Worm (Caenorhabditis elegans) whole organism, L1 larva: ENCODE data around the gene comt-1.
A peak's percentile ranks its signal among the peaks of the same experiment; 100 is the strongest.

Experiments
- C04F5.9 ChIP-seq: sonication (generic microtip); optimal IDR thresholded peaks from 2 replicates; lab custom pipeline; 2016; ENCODE audit warnings: missing genetic modification characterization, missing compliant biosample characterization
- C16A3.4 ChIP-seq: fragments of 150-350 bp; optimal IDR thresholded peaks from 2 replicates; lab custom pipeline; 2014; ENCODE audit warnings: missing biosample characterization, missing genetic modification characterization
- Y116A8C.19 ChIP-seq: sonication (generic microtip); optimal IDR thresholded peaks from 2 replicates; lab custom pipeline; 2016; ENCODE audit warnings: missing compliant biosample characterization, missing genetic modification characterization, borderline replicate concordance
- ama-1 ChIP-seq: fragments of 150-350 bp; optimal IDR thresholded peaks from 2 replicates; lab custom pipeline; 2014
- blmp-1 ChIP-seq: fragments of 150-350 bp; optimal IDR thresholded peaks from 2 replicates; lab custom pipeline; 2014; ENCODE audit warnings: missing biosample characterization, missing genetic modification characterization
- ceh-88 ChIP-seq: fragments of 200-800 bp; sonication (Bioruptor generic); IDR thresholded peaks from 2 replicates; pipeline ENCODE4 v1.3.6; 2022; ENCODE audit warnings: missing genetic modification characterization, missing compliant biosample characterization
- dpl-1 ChIP-seq, 3 experiments: fragments of 150-350 bp in 2 of 3; sonication (generic microtip) in 1 of 3; optimal IDR thresholded peaks; 2 replicates each; lab custom pipeline; 2014 to 2017; ENCODE audit warnings: missing biosample characterization in 3 of 3, missing genetic modification characterization in 3 of 3, missing genetic modification reagents in 3 of 3
- efl-3 ChIP-seq: fragments of 200-800 bp; sonication (Bioruptor generic); optimal IDR thresholded peaks from 2 replicates; lab custom pipeline; 2018; ENCODE audit warnings: mild to moderate bottlenecking, missing genetic modification characterization, missing compliant biosample characterization
- elt-3 ChIP-seq, 6 experiments: fragments of 150-350 bp in 1 of 6; sonication (generic microtip); optimal IDR thresholded peaks; 2 replicates each; lab custom pipeline; 2017 to 2018; ENCODE audit warnings: missing biosample characterization in 6 of 6, missing genetic modification characterization in 6 of 6, inconsistent platforms in 1 of 6
- ets-5 ChIP-seq: fragments of 200-800 bp; sonication (Bioruptor generic); IDR thresholded peaks from 2 replicates; pipeline ENCODE4 v1.3.6; 2022; ENCODE audit warnings: missing genetic modification characterization, missing compliant biosample characterization
- fkh-4 ChIP-seq: sonication (generic microtip); optimal IDR thresholded peaks from 2 replicates; lab custom pipeline; 2016; ENCODE audit warnings: missing compliant biosample characterization, missing genetic modification characterization, borderline replicate concordance
- fkh-8 ChIP-seq: sonication (generic microtip); optimal IDR thresholded peaks from 2 replicates; lab custom pipeline; 2016; ENCODE audit warnings: mild to moderate bottlenecking, missing genetic modification characterization, missing compliant biosample characterization
- fos-1 ChIP-seq: fragments of 150-350 bp; optimal IDR thresholded peaks from 2 replicates; lab custom pipeline; 2014; ENCODE audit warnings: missing biosample characterization, missing genetic modification characterization
- grh-1 ChIP-seq: fragments of 200-800 bp; sonication (Bioruptor generic); IDR thresholded peaks from 2 replicates; pipeline ENCODE4 v1.3.6; 2022; ENCODE audit warnings: missing genetic modification reagents, missing genetic modification characterization, missing compliant biosample characterization
- hlh-17 ChIP-seq: fragments of 200-800 bp; sonication (Bioruptor generic); optimal IDR thresholded peaks from 2 replicates; lab custom pipeline; 2018; ENCODE audit warnings: missing genetic modification characterization, mild to moderate bottlenecking, missing compliant biosample characterization, moderate library complexity, borderline replicate concordance
- hpl-2 ChIP-seq: fragments of 150-350 bp; optimal IDR thresholded peaks from 2 replicates; lab custom pipeline; 2014; ENCODE audit warnings: missing biosample characterization, missing genetic modification reagents, missing genetic modification characterization
- irx-1 ChIP-seq: sonication (generic microtip); optimal IDR thresholded peaks from 2 replicates; lab custom pipeline; 2016; ENCODE audit warnings: missing genetic modification characterization, missing compliant biosample characterization
- isw-1 ChIP-seq: fragments of 200-800 bp; sonication (Bioruptor generic); IDR thresholded peaks from 2 replicates; pipeline ENCODE4 v1.3.6; 2022; ENCODE audit warnings: missing genetic modification characterization, missing compliant biosample characterization
- lin-14 ChIP-seq: fragments of 200-800 bp; sonication (Bioruptor generic); optimal IDR thresholded peaks from 2 replicates; lab custom pipeline; 2018; ENCODE audit warnings: mild to moderate bottlenecking, missing genetic modification characterization, moderate library complexity, missing compliant biosample characterization
- lin-35 ChIP-seq, 2 experiments: fragments of 150-350 bp; optimal IDR thresholded peaks; 2 replicates each; lab custom pipeline; 2014; ENCODE audit warnings: missing biosample characterization in 2 of 2, missing genetic modification characterization in 2 of 2, missing genetic modification reagents in 2 of 2
- lin-39 ChIP-seq: fragments of 150-350 bp; optimal IDR thresholded peaks from 2 replicates; lab custom pipeline; 2014; ENCODE audit warnings: missing biosample characterization, missing genetic modification reagents, missing genetic modification characterization
- lsy-2 ChIP-seq, 2 experiments: fragments of 150-350 bp; optimal IDR thresholded peaks; 2 replicates each; lab custom pipeline; 2014; ENCODE audit warnings: missing biosample characterization in 2 of 2, missing genetic modification characterization in 2 of 2
- mdl-1 ChIP-seq, 2 experiments: fragments of 150-350 bp; optimal IDR thresholded peaks; 2 replicates each; lab custom pipeline; 2014 to 2017; ENCODE audit warnings: missing biosample characterization in 2 of 2, missing genetic modification characterization in 2 of 2, inconsistent platforms in 1 of 2
- mef-2 ChIP-seq: fragments of 150-350 bp; optimal IDR thresholded peaks from 2 replicates; lab custom pipeline; 2014; ENCODE audit warnings: missing biosample characterization, missing genetic modification characterization
- mep-1 ChIP-seq: fragments of 150-350 bp; optimal IDR thresholded peaks from 2 replicates; lab custom pipeline; 2014; ENCODE audit warnings: missing biosample characterization, missing genetic modification characterization
- nhr-12 ChIP-seq: sonication (generic microtip); optimal IDR thresholded peaks from 2 replicates; lab custom pipeline; 2017; ENCODE audit warnings: missing biosample characterization, missing genetic modification characterization
- nhr-19 ChIP-seq: fragments of 200-800 bp; sonication (Bioruptor generic); conservative IDR thresholded peaks from 2 replicates; pipeline ENCODE4 v1.3.6; 2022; ENCODE audit warnings: missing genetic modification characterization, missing compliant biosample characterization
- nhr-20 ChIP-seq: sonication (generic microtip); optimal IDR thresholded peaks from 2 replicates; lab custom pipeline; 2016; ENCODE audit warnings: mild to moderate bottlenecking, missing genetic modification characterization, missing compliant biosample characterization
- nhr-28 ChIP-seq: fragments of 150-350 bp; optimal IDR thresholded peaks from 2 replicates; lab custom pipeline; 2014; ENCODE audit warnings: missing biosample characterization, missing genetic modification characterization
- nhr-47 ChIP-seq: sonication (generic microtip); optimal IDR thresholded peaks from 2 replicates; lab custom pipeline; 2016; ENCODE audit warnings: mild to moderate bottlenecking, missing genetic modification characterization, moderate library complexity, missing compliant biosample characterization
- nhr-71 ChIP-seq: sonication (generic microtip); optimal IDR thresholded peaks from 2 replicates; lab custom pipeline; 2016; ENCODE audit warnings: mild to moderate bottlenecking, missing genetic modification characterization, moderate library complexity, missing compliant biosample characterization
- nhr-76 ChIP-seq: sonication (generic microtip); optimal IDR thresholded peaks from 2 replicates; lab custom pipeline; 2017; ENCODE audit warnings: missing biosample characterization, missing genetic modification characterization
- nhr-90 ChIP-seq: sonication (generic microtip); optimal IDR thresholded peaks from 2 replicates; lab custom pipeline; 2016; ENCODE audit warnings: mild to moderate bottlenecking, missing genetic modification characterization, missing compliant biosample characterization; ENCODE audit not compliant: poor library complexity
- pag-3 ChIP-seq: sonication (generic microtip); optimal IDR thresholded peaks from 2 replicates; lab custom pipeline; 2017; ENCODE audit warnings: missing genetic modification characterization, mild to moderate bottlenecking, missing compliant biosample characterization, antibody characterized with exemption, borderline replicate concordance; ENCODE audit not compliant: insufficient read depth
- pax-3 ChIP-seq: fragments of 200-800 bp; sonication (Bioruptor generic); optimal IDR thresholded peaks from 2 replicates; lab custom pipeline; 2018; ENCODE audit warnings: mild to moderate bottlenecking, missing genetic modification characterization, moderate library complexity, missing compliant biosample characterization
- snu-23 ChIP-seq: sonication (generic microtip); optimal IDR thresholded peaks from 2 replicates; lab custom pipeline; 2016; ENCODE audit warnings: missing genetic modification characterization, missing compliant biosample characterization
- sup-37 ChIP-seq: fragments of 200-800 bp; sonication (Bioruptor generic); optimal IDR thresholded peaks from 2 replicates; lab custom pipeline; 2018; ENCODE audit warnings: mild to moderate bottlenecking, missing genetic modification characterization, missing compliant biosample characterization
- swsn-7 ChIP-seq: sonication (generic microtip); optimal IDR thresholded peaks from 2 replicates; lab custom pipeline; 2016; ENCODE audit warnings: missing genetic modification characterization, missing compliant biosample characterization
- tbx-2 ChIP-seq: sonication (generic microtip); optimal IDR thresholded peaks from 2 replicates; lab custom pipeline; 2016; ENCODE audit warnings: missing genetic modification characterization, missing compliant biosample characterization
- tlp-1 ChIP-seq: fragments of 150-350 bp; optimal IDR thresholded peaks from 2 replicates; lab custom pipeline; 2014; ENCODE audit warnings: missing biosample characterization, missing genetic modification characterization
- unc-130 ChIP-seq: fragments of 150-350 bp; optimal IDR thresholded peaks from 2 replicates; lab custom pipeline; 2017; ENCODE audit warnings: missing biosample characterization, missing genetic modification characterization, inconsistent platforms
- unc-62 ChIP-seq: fragments of 150-350 bp; optimal IDR thresholded peaks from 2 replicates; lab custom pipeline; 2014; ENCODE audit warnings: missing biosample characterization, missing genetic modification reagents, missing genetic modification characterization
- unc-98 ChIP-seq: fragments of 200-800 bp; sonication (Bioruptor generic); IDR thresholded peaks from 2 replicates; pipeline ENCODE4 v1.3.6; 2022; ENCODE audit warnings: missing genetic modification characterization, missing compliant biosample characterization
- vab-15 ChIP-seq: sonication (generic microtip); optimal IDR thresholded peaks from 2 replicates; lab custom pipeline; 2017; ENCODE audit warnings: missing genotype, mild to moderate bottlenecking, missing genetic modification characterization, missing compliant biosample characterization
- xbp-1 ChIP-seq: sonication (generic microtip); optimal IDR thresholded peaks from 2 replicates; lab custom pipeline; 2016; ENCODE audit warnings: missing genetic modification characterization, missing compliant biosample characterization
- zag-1 ChIP-seq: fragments of 150-350 bp; optimal IDR thresholded peaks from 2 replicates; lab custom pipeline; 2014; ENCODE audit warnings: missing biosample characterization, missing genetic modification characterization
- ztf-4 ChIP-seq: fragments of 150-350 bp; optimal IDR thresholded peaks from 2 replicates; lab custom pipeline; 2014; ENCODE audit warnings: missing biosample characterization, missing genetic modification characterization

Gene comt-1

DNA sequence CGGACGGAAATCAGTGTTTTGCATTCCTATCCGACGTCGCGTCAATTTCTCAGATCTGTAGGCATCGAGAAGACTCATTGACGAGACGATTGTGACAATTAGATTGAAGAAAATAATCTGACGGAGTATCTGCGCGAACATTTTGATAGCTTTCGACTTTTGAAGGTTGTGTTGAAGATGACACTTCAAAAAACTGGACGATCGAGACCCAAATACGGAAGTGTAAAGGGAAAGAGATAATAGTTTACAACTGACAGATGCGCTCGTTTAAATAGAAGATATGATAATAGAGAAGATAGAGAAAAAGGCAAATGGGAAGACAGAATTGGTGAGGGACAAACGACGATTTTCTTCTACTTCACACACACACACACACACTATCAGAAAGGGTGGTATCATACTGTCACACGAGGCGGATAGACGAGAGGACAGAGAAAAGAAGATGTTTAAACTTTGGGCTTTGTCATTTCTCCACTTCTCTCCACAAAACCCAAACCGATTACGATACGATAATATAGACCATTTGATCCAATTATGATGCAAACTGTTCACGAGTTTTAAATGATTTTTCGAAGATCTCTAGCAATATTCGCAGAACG, 29.0 kb upstream of the comt-1 start, which contains the start of gene B0410.3 (continued):
- TF ChIP-seq lin-14 (GFP tag; lab: Kevin White, UChicago), result peak; percentile 83
- TF ChIP-seq mef-2 (tag; lab: Kevin White, UChicago), result no peak
- peak; percentile 84 for TF ChIP-seq nhr-20 (tag; lab: Kevin White, UChicago)
- TF ChIP-seq vab-15 (tag; lab: Kevin White, UChicago), result peak; percentile 67
- TF ChIP-seq hpl-2 (GFP tag; lab: Kevin White, UChicago), result no peak
- TF ChIP-seq C04F5.9, result no peak
- TF ChIP-seq nhr-76 (tag; lab: Kevin White, UChicago), result no peak
- TF ChIP-seq ceh-88 (GFP tag; lab: Robert Waterston, UW), result no peak
- peak; percentile 33 to 96 (median 88) for TF ChIP-seq elt-3 (tag; optimal IDR thresholded peaks at IDR 0.05; lab: Kevin White, UChicago)
- peak; percentile 74 for TF ChIP-seq nhr-19 (GFP tag; lab: Robert Waterston, UW)
- TF ChIP-seq C16A3.4 (tag; lab: Kevin White, UChicago), result peak; percentile 46
- no peak for TF ChIP-seq irx-1 (tag; lab: Kevin White, UChicago)
- no peak for TF ChIP-seq isw-1 (GFP tag; lab: Robert Waterston, UW)
- TF ChIP-seq grh-1, result peak; percentile 59
- TF ChIP-seq mdl-1 (tag; optimal IDR thresholded peaks at IDR 0.05; lab: Kevin White, UChicago), result peak in 1 of 2 experiments; percentile 79
- TF ChIP-seq unc-98 (GFP tag; lab: Robert Waterston, UW), result no peak
- peak in 1 of 3 experiments; percentile 7 for TF ChIP-seq dpl-1 (GFP tag; optimal IDR thresholded peaks at IDR 0.05; lab: Kevin White, UChicago)
- no peak for TF ChIP-seq tlp-1 (tag; lab: Kevin White, UChicago)
- no peak for TF ChIP-seq nhr-28
- no peak for TF ChIP-seq xbp-1 (tag; lab: Kevin White, UChicago)
- TF ChIP-seq nhr-12 (tag; lab: Kevin White, UChicago), result no peak
- peak; percentile 66 for TF ChIP-seq unc-130 (tag; lab: Kevin White, UChicago)
- peak; percentile 17 for TF ChIP-seq fos-1
- peak; percentile 64 for TF ChIP-seq nhr-47
- no peak for TF ChIP-seq pax-3 (tag; lab: Kevin White, UChicago)
- no peak for TF ChIP-seq pag-3
- TF ChIP-seq Y116A8C.19 (tag; lab: Kevin White, UChicago), result no peak
- TF ChIP-seq lin-39 (tag; lab: Kevin White, UChicago), result no peak
- TF ChIP-seq lin-35 (GFP tag; optimal IDR thresholded peaks at IDR 0.05; lab: Kevin White, UChicago), result peak; percentile 7 to 60
- TF ChIP-seq unc-62, result no peak
- no peak for TF ChIP-seq ama-1 (lab: Kevin White, UChicago)
- no peak for TF ChIP-seq efl-3
- no peak for TF ChIP-seq ets-5
- peak; percentile 78 for TF ChIP-seq snu-23 (GFP tag; lab: Kevin White, UChicago)
- no peak for TF ChIP-seq fkh-8 (tag; lab: Kevin White, UChicago)
- TF ChIP-seq fkh-4 (tag; lab: Kevin White, UChicago), result no peak
- peak; percentile 6 for TF ChIP-seq swsn-7 (tag; lab: Kevin White, UChicago)
- TF ChIP-seq tbx-2 (tag; lab: Kevin White, UChicago), result peak; percentile 62

DNA sequence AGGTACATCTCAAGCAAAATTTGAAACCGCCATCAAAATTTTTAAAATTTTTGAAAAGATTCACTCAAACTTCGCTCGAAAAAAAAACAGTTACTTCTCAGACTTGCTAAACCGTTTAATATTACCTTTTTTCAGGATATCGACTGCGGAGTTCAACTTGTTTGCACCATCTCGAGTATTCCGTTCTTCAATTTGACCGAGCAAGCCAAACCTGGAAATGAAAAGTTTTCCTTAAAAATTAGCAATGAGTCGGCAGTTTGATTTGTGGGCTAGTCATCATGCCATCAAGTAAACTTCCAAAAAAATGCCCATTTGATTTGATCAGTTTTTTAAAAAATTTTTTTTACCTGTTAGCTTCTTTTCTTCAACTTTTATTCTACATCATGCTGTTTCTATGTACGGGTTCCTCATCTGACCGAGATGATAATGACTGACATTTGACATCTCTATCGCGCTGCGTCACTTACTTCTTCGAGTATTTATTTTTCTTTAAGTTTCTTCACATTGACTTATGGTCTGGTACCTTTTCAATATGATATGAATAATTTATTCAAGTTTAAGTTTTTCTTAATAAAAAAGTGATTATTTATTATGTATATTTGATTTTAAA, 27.9 kb upstream of the comt-1 start:
- TF ChIP-seq nhr-76 (tag; lab: Kevin White, UChicago) (no peak), lsy-2 (tag; optimal IDR thresholded peaks at IDR 0.05; lab: Kevin White, UChicago) (peak in 1 of 2 experiments; percentile 1), ama-1 (lab: Kevin White, UChicago) (peak; percentile 12), hlh-17 (GFP tag; lab: Kevin White, UChicago) (no peak), sup-37 (GFP tag; lab: Kevin White, UChicago) (no peak), ztf-4 (peak; percentile 18), nhr-90 (tag; lab: Kevin White, UChicago) (no peak), zag-1 (no peak), nhr-19 (GFP tag; lab: Robert Waterston, UW) (0 out of 2 replicates have a peak, but pooled peaks have one; percentile 5), nhr-71 (tag; lab: Kevin White, UChicago) (peak; percentile 2), snu-23 (GFP tag; lab: Kevin White, UChicago) (no peak), blmp-1 (tag; lab: Kevin White, UChicago) (no peak), mep-1 (tag; lab: Kevin White, UChicago) (peak; percentile 11)
